Worm (Caenorhabditis elegans) whole organism, mixed stage, embryonic: ENCODE results near the gene aakg-4.

ENCODE experiments used
- M03D4.4 ChIP-seq: sonication (generic microtip); optimal IDR thresholded peaks from 2 replicates; lab custom pipeline; 2017; ENCODE audit warnings: mild to moderate bottlenecking, missing genetic modification characterization, missing compliant biosample characterization
- bed-3 ChIP-seq: fragments of 200-800 bp; sonication (Bioruptor generic); optimal IDR thresholded peaks from 3 replicates; lab custom pipeline; 2018; ENCODE audit warnings: mild to moderate bottlenecking, missing genetic modification characterization, moderate library complexity, missing compliant biosample characterization
- blmp-1 ChIP-seq: fragments of 150-350 bp; optimal IDR thresholded peaks from 2 replicates; lab custom pipeline; 2014; ENCODE audit warnings: missing biosample characterization, missing genetic modification characterization
- ceh-39 ChIP-seq: fragments of 150-350 bp; optimal IDR thresholded peaks from 2 replicates; lab custom pipeline; 2014; ENCODE audit warnings: missing biosample characterization, missing genetic modification characterization
- ceh-43 ChIP-seq: fragments of 200-800 bp; sonication (Bioruptor generic); optimal IDR thresholded peaks from 2 replicates; lab custom pipeline; 2018; ENCODE audit warnings: mild to moderate bottlenecking, missing genetic modification characterization, moderate library complexity, missing compliant biosample characterization
- ceh-83 ChIP-seq: fragments of 200-800 bp; sonication (Bioruptor generic); optimal IDR thresholded peaks from 2 replicates; lab custom pipeline; 2018; ENCODE audit warnings: mild to moderate bottlenecking, missing genetic modification characterization, missing compliant biosample characterization
- ces-1 ChIP-seq: fragments of 150-350 bp; optimal IDR thresholded peaks from 2 replicates; lab custom pipeline; 2014; ENCODE audit warnings: missing biosample characterization, missing genetic modification reagents, missing genetic modification characterization
- cnd-1 ChIP-seq: fragments of 200-800 bp; sonication (Bioruptor generic); optimal IDR thresholded peaks from 2 replicates; lab custom pipeline; 2018; ENCODE audit warnings: mild to moderate bottlenecking, missing genetic modification characterization, missing compliant biosample characterization
- drap-1 ChIP-seq: fragments of 200-800 bp; sonication (Bioruptor generic); optimal IDR thresholded peaks from 3 replicates; lab custom pipeline; 2018; ENCODE audit warnings: mild to moderate bottlenecking, missing genetic modification characterization, missing compliant biosample characterization
- elt-1 ChIP-seq: sonication (generic microtip); optimal IDR thresholded peaks from 2 replicates; lab custom pipeline; 2017; ENCODE audit warnings: missing genetic modification characterization, mild to moderate bottlenecking, missing compliant biosample characterization, antibody characterized with exemption, moderate library complexity, borderline replicate concordance; ENCODE audit not compliant: insufficient read depth
- flh-1 ChIP-seq: fragments of 200-800 bp; sonication (Bioruptor generic); optimal IDR thresholded peaks from 2 replicates; lab custom pipeline; 2018; ENCODE audit warnings: mild to moderate bottlenecking, missing genetic modification characterization, moderate library complexity, missing compliant biosample characterization
- hlh-1 ChIP-seq: fragments of 150-350 bp; optimal IDR thresholded peaks from 2 replicates; lab custom pipeline; 2014; ENCODE audit warnings: missing biosample characterization, missing genetic modification reagents, missing genetic modification characterization
- lin-13 ChIP-seq: fragments of 150-350 bp; optimal IDR thresholded peaks from 2 replicates; lab custom pipeline; 2014; ENCODE audit warnings: missing biosample characterization, missing genetic modification characterization
- lin-32 ChIP-seq: fragments of 200-800 bp; sonication (Bioruptor generic); optimal IDR thresholded peaks from 2 replicates; lab custom pipeline; 2018; ENCODE audit warnings: mild to moderate bottlenecking, missing genetic modification characterization, missing compliant biosample characterization
- lsy-2 ChIP-seq: fragments of 150-350 bp; optimal IDR thresholded peaks from 2 replicates; lab custom pipeline; 2014; ENCODE audit warnings: missing biosample characterization, missing genetic modification characterization
- mab-5 ChIP-seq: fragments of 150-350 bp; optimal IDR thresholded peaks from 2 replicates; lab custom pipeline; 2014; ENCODE audit warnings: missing biosample characterization, missing genetic modification characterization
- mep-1 ChIP-seq: fragments of 150-350 bp; optimal IDR thresholded peaks from 2 replicates; lab custom pipeline; 2017; ENCODE audit warnings: missing biosample characterization, missing genetic modification reagents, missing genetic modification characterization, inconsistent platforms
- mls-2 ChIP-seq: sonication (generic microtip); optimal IDR thresholded peaks from 2 replicates; lab custom pipeline; 2016; ENCODE audit warnings: mild to moderate bottlenecking, missing genetic modification characterization, moderate library complexity, missing compliant biosample characterization
- nhr-12 ChIP-seq: fragments of 150-350 bp; optimal IDR thresholded peaks from 2 replicates; lab custom pipeline; 2014; ENCODE audit warnings: missing biosample characterization, missing genetic modification characterization
- nhr-2 ChIP-seq: fragments of 150-350 bp; optimal IDR thresholded peaks from 2 replicates; lab custom pipeline; 2014; ENCODE audit warnings: missing biosample characterization, missing genetic modification characterization
- nhr-237 ChIP-seq: fragments of 150-350 bp; optimal IDR thresholded peaks from 2 replicates; lab custom pipeline; 2014; ENCODE audit warnings: missing biosample characterization, missing genetic modification characterization
- nhr-28 ChIP-seq: fragments of 150-350 bp; optimal IDR thresholded peaks from 2 replicates; lab custom pipeline; 2014; ENCODE audit warnings: missing biosample characterization, missing genetic modification characterization
- nhr-76 ChIP-seq: sonication (generic microtip); optimal IDR thresholded peaks from 2 replicates; lab custom pipeline; 2017; ENCODE audit warnings: missing biosample characterization, missing genetic modification characterization
- sem-2 ChIP-seq: fragments of 200-800 bp; sonication (Bioruptor generic); optimal IDR thresholded peaks from 2 replicates; lab custom pipeline; 2018; ENCODE audit warnings: mild to moderate bottlenecking, missing genetic modification characterization, missing compliant biosample characterization
- snpc-4 ChIP-seq: fragments of 150-350 bp; optimal IDR thresholded peaks from 2 replicates; lab custom pipeline; 2014; ENCODE audit warnings: missing biosample characterization, missing genetic modification characterization
- sptf-1 ChIP-seq: sonication (generic microtip); optimal IDR thresholded peaks from 2 replicates; lab custom pipeline; 2017; ENCODE audit warnings: mild to moderate bottlenecking, missing genetic modification characterization, moderate library complexity, missing compliant biosample characterization
- tbx-8 ChIP-seq: fragments of 200-800 bp; sonication (Bioruptor generic); optimal IDR thresholded peaks from 2 replicates; lab custom pipeline; 2018; ENCODE audit warnings: mild to moderate bottlenecking, missing genetic modification characterization, moderate library complexity, missing compliant biosample characterization
- unc-120 ChIP-seq: sonication (generic microtip); optimal IDR thresholded peaks from 2 replicates; lab custom pipeline; 2017; ENCODE audit warnings: missing genetic modification characterization, missing compliant biosample characterization; ENCODE audit not compliant: poor library complexity, severe bottlenecking
- unc-62 ChIP-seq: fragments of 150-350 bp; optimal IDR thresholded peaks from 2 replicates; lab custom pipeline; 2014; ENCODE audit warnings: missing biosample characterization, missing genetic modification reagents, missing genetic modification characterization
- zip-8 ChIP-seq: fragments of 150-350 bp; optimal IDR thresholded peaks from 2 replicates; lab custom pipeline; 2014; ENCODE audit warnings: missing biosample characterization, missing genetic modification characterization
- ztf-11 ChIP-seq: fragments of 150-350 bp; optimal IDR thresholded peaks from 2 replicates; lab custom pipeline; 2014; ENCODE audit warnings: missing biosample characterization, missing genetic modification characterization

Gene aakg-4

ce11 chrX:2304496-2304895 lies 14.6 kb downstream of the aakg-4 start:
- no peak for TF ChIP-seq blmp-1
- TF ChIP-seq cnd-1 (tag; lab: Kevin White, UChicago): no peak

- no peak for TF ChIP-seq tbx-8 (GFP tag; lab: Kevin White, UChicago)
- TF ChIP-seq drap-1 (GFP tag; lab: Kevin White, UChicago): no peak
- no peak for TF ChIP-seq nhr-76 (tag; lab: Kevin White, UChicago)
- no peak for TF ChIP-seq unc-120 (tag; lab: Kevin White, UChicago)
- TF ChIP-seq mab-5 (tag; lab: Kevin White, UChicago): no peak
- TF ChIP-seq cnd-1 (tag; lab: Kevin White, UChicago): no peak
- no peak for TF ChIP-seq sptf-1
- no peak for TF ChIP-seq lin-32 (GFP tag; lab: Kevin White, UChicago)
- TF ChIP-seq lsy-2 (tag; lab: Kevin White, UChicago): no peak
- TF ChIP-seq ceh-39 (tag; lab: Kevin White, UChicago): no peak
- TF ChIP-seq, all 35 proteins: peak for 0
These were observed 15.9 kb downstream of the aakg-4 start for ce11 chrX:2303253-2303652.

- no peak for TF ChIP-seq mep-1 (tag; lab: Kevin White, UChicago)
- TF ChIP-seq zip-8 (tag; lab: Kevin White, UChicago): no peak
- no peak for TF ChIP-seq mab-5 (tag; lab: Kevin White, UChicago)
- TF ChIP-seq lin-32 (GFP tag; lab: Kevin White, UChicago): no peak
- no peak for TF ChIP-seq ztf-11 (tag; lab: Kevin White, UChicago)
- TF ChIP-seq nhr-28 (tag; lab: Kevin White, UChicago): no peak
- no peak for TF ChIP-seq elt-1 (tag; lab: Kevin White, UChicago)
- TF ChIP-seq tbx-8 (GFP tag; lab: Kevin White, UChicago): no peak
- TF ChIP-seq nhr-237 (tag; lab: Kevin White, UChicago): no peak
- no peak for TF ChIP-seq ceh-83 (GFP tag; lab: Kevin White, UChicago)
- TF ChIP-seq hlh-1 (tag; lab: Kevin White, UChicago): no peak
- TF ChIP-seq nhr-76 (tag; lab: Kevin White, UChicago): no peak
- TF ChIP-seq sem-2 (GFP tag; lab: Kevin White, UChicago): no peak
- no peak for TF ChIP-seq ceh-43 (GFP tag; lab: Kevin White, UChicago)
- no peak for TF ChIP-seq M03D4.4 (tag; lab: Kevin White, UChicago)
- TF ChIP-seq nhr-12 (tag; lab: Kevin White, UChicago): no peak
- TF ChIP-seq nhr-2 (tag; lab: Kevin White, UChicago): no peak
- TF ChIP-seq sptf-1: no peak
These were observed 16.4 kb downstream of the aakg-4 start, which contains the start of gene hum-6 for ce11 chrX:2302782-2303181. TSS of gene hum-6 (plus strand) at chrX:2303082.

ce11 chrX:2301821-2302220 lies 17.3 kb downstream of the aakg-4 start:
- TF ChIP-seq hlh-1 (tag; lab: Kevin White, UChicago): no peak
- no peak for TF ChIP-seq nhr-237 (tag; lab: Kevin White, UChicago)
- TF ChIP-seq sptf-1: no peak
- no peak for TF ChIP-seq ces-1 (GFP tag; lab: Kevin White, UChicago)
- TF ChIP-seq sem-2 (GFP tag; lab: Kevin White, UChicago): no peak
- no peak for TF ChIP-seq M03D4.4 (tag; lab: Kevin White, UChicago)
- no peak for TF ChIP-seq blmp-1
- no peak for TF ChIP-seq drap-1 (GFP tag; lab: Kevin White, UChicago)
- no peak for TF ChIP-seq unc-120 (tag; lab: Kevin White, UChicago)
- no peak for TF ChIP-seq lin-13 (tag; lab: Kevin White, UChicago)
- no peak for TF ChIP-seq mep-1 (tag; lab: Kevin White, UChicago)
- TF ChIP-seq nhr-2 (tag; lab: Kevin White, UChicago): no peak
- no peak for TF ChIP-seq snpc-4 (tag; lab: Kevin White, UChicago)
- no peak for TF ChIP-seq elt-1 (tag; lab: Kevin White, UChicago)
- TF ChIP-seq ceh-39 (tag; lab: Kevin White, UChicago): no peak
- no peak for TF ChIP-seq nhr-28 (tag; lab: Kevin White, UChicago)
- TF ChIP-seq nhr-12 (tag; lab: Kevin White, UChicago): no peak
- no peak for TF ChIP-seq mab-5 (tag; lab: Kevin White, UChicago)
- no peak for TF ChIP-seq unc-62

ce11 chrX:2294198-2294800 lies 24.8 kb downstream of the aakg-4 start, which contains the start of gene T10H10.2:
TSS of gene T10H10.2 (plus strand) at chrX:2294750.
- TF ChIP-seq bed-3 (GFP tag; lab: Kevin White, UChicago) (no peak), sptf-1 (no peak), mls-2 (tag; lab: Kevin White, UChicago) (no peak), zip-8 (tag; lab: Kevin White, UChicago) (no peak), ces-1 (GFP tag; lab: Kevin White, UChicago) (no peak), ceh-39 (tag; lab: Kevin White, UChicago) (no peak), nhr-237 (tag; lab: Kevin White, UChicago) (no peak), flh-1 (no peak), hlh-1 (tag; lab: Kevin White, UChicago) (no peak), lin-32 (GFP tag; lab: Kevin White, UChicago) (no peak), drap-1 (GFP tag; lab: Kevin White, UChicago) (no peak), ceh-83 (GFP tag; lab: Kevin White, UChicago) (no peak), snpc-4 (tag; lab: Kevin White, UChicago) (no peak)
